Worm (Caenorhabditis elegans): Measurements from ENCODE around the gene vha-4.

DNA sequence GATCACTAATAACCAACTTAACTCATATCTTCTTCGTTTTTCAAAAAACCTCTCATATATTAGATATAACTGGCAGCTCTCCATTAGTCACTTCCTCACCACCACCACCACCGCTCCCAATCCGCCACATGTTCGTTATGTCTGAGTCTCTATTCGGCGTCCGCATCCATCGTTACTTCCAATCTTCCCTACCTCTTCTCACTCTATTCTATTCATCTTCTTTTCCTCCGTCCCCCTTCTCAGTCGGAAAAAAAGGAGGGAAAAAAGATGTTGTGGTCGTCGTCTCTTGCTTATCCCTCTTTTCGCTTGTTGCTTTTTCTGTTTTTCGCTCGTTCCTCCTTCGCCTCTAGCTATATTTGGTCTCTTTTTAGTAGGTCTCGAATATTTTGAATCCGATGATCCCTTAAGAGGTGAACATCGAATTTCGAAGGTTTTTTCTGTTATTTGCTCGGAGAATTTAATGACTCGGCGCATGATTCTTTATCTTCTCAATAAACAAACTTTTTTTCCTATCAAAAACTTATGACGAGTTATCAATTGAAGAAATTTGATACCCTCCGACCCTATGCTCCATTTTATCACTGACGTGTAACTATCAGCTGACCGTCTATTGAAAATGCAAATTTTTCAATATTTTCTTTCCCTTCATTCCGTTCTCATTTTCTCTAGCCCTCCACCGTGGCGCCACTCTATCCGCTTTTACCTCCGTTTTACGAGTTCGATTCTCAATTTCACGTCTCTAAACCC lies 12.9 kb upstream of the vha-4 start:
- TF ChIP-seq ama-1 (optimal IDR thresholded peaks at IDR 0.05) (peak; percentile 58), mep-1 (tag; optimal IDR thresholded peaks at IDR 0.05) (peak; percentile 69), nhr-28 (tag; optimal IDR thresholded peaks at IDR 0.05) (no peak), vab-15 (tag; optimal IDR thresholded peaks at IDR 0.05) (no peak)
